Fruit fly (Drosophila melanogaster) whole organism, wandering third instar larva: ENCODE data around the gene Wdr62.
A peak's percentile ranks its signal among the peaks of the same experiment; 100 is the strongest.

Experiments
- Abd-B ChIP-seq: fragments of >200 bp; optimal IDR thresholded peaks from 2 replicates; lab custom pipeline; 2017; ENCODE audit warnings: missing biosample characterization, missing genetic modification characterization
- CG32264 ChIP-seq: fragments of 200-800 bp; sonication (Bioruptor generic); optimal IDR thresholded peaks from 2 replicates; lab custom pipeline; 2016; ENCODE audit warnings: missing biosample characterization, missing genetic modification characterization
- CG9705 ChIP-seq: fragments of 200-800 bp; sonication (Bioruptor generic); optimal IDR thresholded peaks from 2 replicates; lab custom pipeline; 2018; ENCODE audit warnings: missing biosample characterization, mild to moderate bottlenecking, missing genetic modification characterization
- CrebA ChIP-seq: fragments of 200-800 bp; sonication (Bioruptor generic); optimal IDR thresholded peaks from 2 replicates; lab custom pipeline; 2016; ENCODE audit warnings: missing biosample characterization, mild to moderate bottlenecking, missing genetic modification characterization, borderline replicate concordance
- Dfd ChIP-seq: fragments of >200 bp; optimal IDR thresholded peaks from 2 replicates; lab custom pipeline; 2017; ENCODE audit warnings: missing biosample characterization, missing genetic modification characterization
- Dif ChIP-seq: fragments of 200-275, 200-300 bp; sonication (Bioruptor generic); optimal IDR thresholded peaks from 2 replicates; lab custom pipeline; 2018; ENCODE audit warnings: missing biosample characterization, missing genetic modification characterization; ENCODE audit not compliant: partially characterized antibody
- GATAd ChIP-seq: sonication (Bioruptor generic); optimal IDR thresholded peaks from 2 replicates; lab custom pipeline; 2016; ENCODE audit warnings: missing biosample characterization, missing genetic modification characterization
- HLH106 ChIP-seq: fragments of 200-800 bp; optimal IDR thresholded peaks from 3 replicates; lab custom pipeline; 2019; ENCODE audit warnings: missing biosample characterization, mild to moderate bottlenecking, missing genetic modification characterization, moderate library complexity
- Hnf4 ChIP-seq: fragments of 200-800 bp; sonication (Bioruptor generic); optimal IDR thresholded peaks from 2 replicates; lab custom pipeline; 2016; ENCODE audit warnings: missing biosample characterization, mild to moderate bottlenecking, missing genetic modification characterization
- Hr78 ChIP-seq: fragments of >200 bp; optimal IDR thresholded peaks from 2 replicates; lab custom pipeline; 2017; ENCODE audit warnings: missing biosample characterization, missing genetic modification characterization
- Hr83 ChIP-seq: fragments of 200-300 bp; sonication (Bioruptor generic); optimal IDR thresholded peaks from 2 replicates; lab custom pipeline; 2016; ENCODE audit warnings: missing biosample characterization, mild to moderate bottlenecking, missing genetic modification characterization, moderate library complexity; ENCODE audit not compliant: poor library complexity, severe bottlenecking
- Jra ChIP-seq: sonication (Bioruptor generic); optimal IDR thresholded peaks from 2 replicates; lab custom pipeline; 2016; ENCODE audit warnings: missing biosample characterization, missing genetic modification characterization
- Mio ChIP-seq: sonication (Bioruptor generic); optimal IDR thresholded peaks from 2 replicates; lab custom pipeline; 2016; ENCODE audit warnings: missing biosample characterization, missing genetic modification characterization
- Myc ChIP-seq: fragments of >200 bp; optimal IDR thresholded peaks from 2 replicates; lab custom pipeline; 2017
- N ChIP-seq: fragments of >200 bp; optimal IDR thresholded peaks from 2 replicates; lab custom pipeline; 2018; ENCODE audit warnings: missing biosample characterization, missing external identifiers, missing genetic modification characterization
- OdsH ChIP-seq: fragments of 200-800 bp; sonication (Bioruptor generic); optimal IDR thresholded peaks from 2 replicates; lab custom pipeline; 2016; ENCODE audit warnings: missing biosample characterization, mild to moderate bottlenecking, missing genetic modification characterization
- Rel ChIP-seq, 2 experiments: fragments of 200-800 bp; sonication (Bioruptor generic) in 1 of 2; optimal IDR thresholded peaks; 2 replicates in 1 of 2; 3 replicates in 1 of 2; lab custom pipeline; 2016 to 2019; ENCODE audit warnings: mild to moderate bottlenecking in 2 of 2, missing biosample characterization in 2 of 2, missing genetic modification characterization in 2 of 2, moderate library complexity in 1 of 2
- Sp1 ChIP-seq: fragments of 200-800 bp; sonication (Bioruptor generic); optimal IDR thresholded peaks from 3 replicates; lab custom pipeline; 2019; ENCODE audit warnings: missing biosample characterization, mild to moderate bottlenecking, missing genetic modification characterization, moderate library complexity
- br ChIP-seq: fragments of 200-800 bp; sonication (Bioruptor generic); optimal IDR thresholded peaks from 2 replicates; lab custom pipeline; 2016; ENCODE audit warnings: missing biosample characterization, missing genetic modification characterization
- brk ChIP-seq: fragments of 200-800 bp; sonication (Bioruptor generic); optimal IDR thresholded peaks from 2 replicates; lab custom pipeline; 2016; ENCODE audit warnings: missing biosample characterization, mild to moderate bottlenecking, missing genetic modification characterization
- dl ChIP-seq, 2 experiments: fragments of 175-275, 200-275 bp in 1 of 2; fragments of 200-275 bp in 1 of 2; sonication (Bioruptor generic); optimal IDR thresholded peaks; lab custom pipeline; 2018; ENCODE audit warnings: mild to moderate bottlenecking in 2 of 2, missing biosample characterization in 2 of 2, missing genetic modification characterization in 2 of 2, moderate library complexity in 2 of 2; ENCODE audit not compliant: partially characterized antibody in 2 of 2, insufficient read depth in 1 of 2
- dmrt93B ChIP-seq: fragments of 200-800 bp; sonication (Bioruptor generic); optimal IDR thresholded peaks from 2 replicates; lab custom pipeline; 2018; ENCODE audit warnings: missing biosample characterization, mild to moderate bottlenecking, missing genetic modification characterization
- dsf ChIP-seq: sonication (Bioruptor generic); optimal IDR thresholded peaks from 2 replicates; lab custom pipeline; 2016; ENCODE audit warnings: missing biosample characterization, missing genetic modification characterization, borderline replicate concordance
- ey ChIP-seq: fragments of 200-800 bp; sonication (Bioruptor generic); optimal IDR thresholded peaks from 2 replicates; lab custom pipeline; 2016; ENCODE audit warnings: missing biosample characterization, missing genetic modification characterization
- foxo ChIP-seq, 2 experiments: fragments of 200-800 bp; sonication (Bioruptor generic); optimal IDR thresholded peaks; 2 replicates in 1 of 2; 3 replicates in 1 of 2; lab custom pipeline; 2016 to 2017; ENCODE audit warnings: missing biosample characterization in 2 of 2, missing genetic modification characterization in 2 of 2
- fru ChIP-seq: fragments of 200-800 bp; sonication (Bioruptor generic); optimal IDR thresholded peaks from 3 replicates; lab custom pipeline; 2016; ENCODE audit warnings: missing biosample characterization, mild to moderate bottlenecking, missing genetic modification characterization
- h ChIP-seq: fragments of 200-800 bp; sonication (Bioruptor generic); optimal IDR thresholded peaks from 3 replicates; lab custom pipeline; 2016; ENCODE audit warnings: missing biosample characterization, mild to moderate bottlenecking, missing genetic modification characterization
- jim ChIP-seq: fragments of 175-275, 200-325 bp; sonication (Bioruptor generic); optimal IDR thresholded peaks from 2 replicates; lab custom pipeline; 2016; ENCODE audit warnings: missing biosample characterization, mild to moderate bottlenecking, missing genetic modification characterization
- lola ChIP-seq: fragments of >200 bp; optimal IDR thresholded peaks from 2 replicates; lab custom pipeline; 2017; ENCODE audit warnings: missing biosample characterization, missing genetic modification characterization
- pan ChIP-seq: fragments of >200 bp; optimal IDR thresholded peaks from 2 replicates; lab custom pipeline; 2017
- psq ChIP-seq: fragments of 200-800 bp; sonication (Bioruptor generic); optimal IDR thresholded peaks from 3 replicates; lab custom pipeline; 2017; ENCODE audit warnings: missing biosample characterization, mild to moderate bottlenecking, missing genetic modification characterization, moderate library complexity
- rgr ChIP-seq: fragments of 200-800 bp; sonication (Bioruptor generic); optimal IDR thresholded peaks from 3 replicates; lab custom pipeline; 2016; ENCODE audit warnings: missing biosample characterization, mild to moderate bottlenecking, missing genetic modification characterization
- sage ChIP-seq: fragments of 200-800 bp; sonication (Bioruptor generic); optimal IDR thresholded peaks from 2 replicates; lab custom pipeline; 2016; ENCODE audit warnings: missing biosample characterization, mild to moderate bottlenecking, missing genetic modification characterization
- sv ChIP-seq: fragments of 200-800 bp; sonication (Bioruptor generic); optimal IDR thresholded peaks from 3 replicates; lab custom pipeline; 2016; ENCODE audit warnings: missing biosample characterization, missing genetic modification characterization
- tai ChIP-seq: sonication (Bioruptor generic); optimal IDR thresholded peaks from 2 replicates; lab custom pipeline; 2016; ENCODE audit warnings: missing biosample characterization, missing genetic modification characterization
- usp ChIP-seq: fragments of >200 bp; optimal IDR thresholded peaks from 2 replicates; lab custom pipeline; 2017; ENCODE audit warnings: missing biosample characterization, missing genetic modification characterization
- woc ChIP-seq: sonication (Bioruptor generic); optimal IDR thresholded peaks from 2 replicates; lab custom pipeline; 2016; ENCODE audit warnings: missing biosample characterization, mild to moderate bottlenecking, missing genetic modification characterization

Wdr62 gene

dm6 chr2L:1902243-1902642 is 17.8 kb downstream of the Wdr62 start:
- TF ChIP-seq brk (GFP tag; lab: Kevin White, UChicago) = no peak
- TF ChIP-seq Rel (GFP tag; optimal IDR thresholded peaks at IDR 0.05; lab: Kevin White, UChicago) = no peak
- TF ChIP-seq Rel (tag; optimal IDR thresholded peaks at IDR 0.05; lab: Kevin White, UChicago) = no peak
- TF ChIP-seq dsf (GFP tag; lab: Kevin White, UChicago) = no peak
- no peak for TF ChIP-seq dmrt93B (GFP tag; lab: Kevin White, UChicago)

- no peak for TF ChIP-seq Rel (GFP tag; optimal IDR thresholded peaks at IDR 0.05; lab: Kevin White, UChicago)
- peak; percentile 41 for TF ChIP-seq Rel (tag; optimal IDR thresholded peaks at IDR 0.05; lab: Kevin White, UChicago)
- no peak for TF ChIP-seq dmrt93B (GFP tag; lab: Kevin White, UChicago)
- no peak for TF ChIP-seq GATAd (GFP tag; lab: Kevin White, UChicago)
- TF ChIP-seq, all 38 proteins: peak for 1
These were observed 18.5 kb downstream of the Wdr62 start for dm6 chr2L:1902904-1903303.

- TF ChIP-seq ey (GFP tag; lab: Kevin White, UChicago) = no peak
These were observed 21.9 kb downstream of the Wdr62 start for dm6 chr2L:1906326-1906725.

dm6 chr2L:1907098-1907497 is 22.7 kb downstream of the Wdr62 start:
- TF ChIP-seq foxo (GFP tag; optimal IDR thresholded peaks at IDR 0.05; lab: Kevin White, UChicago) (peak in 1 of 2 experiments; percentile 12), woc (GFP tag; lab: Kevin White, UChicago) (peak; percentile 28), CG9705 (no peak), HLH106 (tag; lab: Kevin White, UChicago) (peak; percentile 0)

- TF ChIP-seq CrebA (peak; percentile 31), Myc (lab: Kevin White, UChicago) (peak; percentile 12), Mio (GFP tag; lab: Kevin White, UChicago) (no peak), Rel (GFP tag; optimal IDR thresholded peaks at IDR 0.05; lab: Kevin White, UChicago) (no peak), Rel (tag; optimal IDR thresholded peaks at IDR 0.05; lab: Kevin White, UChicago) (no peak)
These were observed 25.3 kb downstream of the Wdr62 start for dm6 chr2L:1909681-1910080.

DNA sequence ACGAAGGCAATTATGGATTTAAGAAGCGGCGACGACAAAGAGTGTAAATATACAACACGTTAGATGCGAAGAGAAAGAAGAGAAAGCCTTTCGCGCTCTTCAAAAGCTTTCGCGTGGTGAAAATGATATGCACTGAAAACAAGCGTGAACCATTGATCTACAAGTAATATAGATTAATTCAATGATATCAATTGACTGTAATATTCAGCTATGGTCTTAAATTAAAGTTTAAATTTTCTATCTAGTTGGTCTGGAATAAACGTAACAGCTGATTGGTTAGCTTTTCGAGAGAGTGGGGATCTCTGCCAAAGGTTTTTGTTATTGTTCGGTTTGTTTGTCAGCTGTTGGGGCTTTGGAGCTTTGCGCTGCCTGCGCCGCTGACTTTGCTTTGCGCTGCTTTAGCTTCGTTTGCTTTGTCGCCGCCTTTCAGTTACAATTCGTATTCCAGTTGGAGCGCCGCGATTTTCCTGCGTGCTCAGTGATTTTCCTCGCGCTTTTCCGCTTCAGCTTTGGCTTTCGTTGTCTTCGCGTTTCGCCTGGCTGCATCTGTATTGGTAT is 27.0 kb downstream of the Wdr62 start:
- TF ChIP-seq fru (GFP tag; lab: Kevin White, UChicago) = no peak
- TF ChIP-seq Dfd (GFP tag; lab: Kevin White, UChicago) = no peak
- no peak for TF ChIP-seq Mio (GFP tag; lab: Kevin White, UChicago)
- no peak for TF ChIP-seq Rel (GFP tag; optimal IDR thresholded peaks at IDR 0.05; lab: Kevin White, UChicago)
- TF ChIP-seq Rel (tag; optimal IDR thresholded peaks at IDR 0.05; lab: Kevin White, UChicago) = peak; percentile 19
- TF ChIP-seq Dif = no peak
- TF ChIP-seq usp (GFP tag; lab: Kevin White, UChicago) = no peak
- TF ChIP-seq CG9705 = no peak
- TF ChIP-seq Sp1 (GFP tag; lab: Kevin White, UChicago) = peak; percentile 14
- TF ChIP-seq sv (GFP tag; lab: Kevin White, UChicago) = no peak
- TF ChIP-seq dmrt93B (GFP tag; lab: Kevin White, UChicago) = no peak
- no peak for TF ChIP-seq sage
- TF ChIP-seq tai = peak; percentile 63
- peak; percentile 72 for TF ChIP-seq h (GFP tag; lab: Kevin White, UChicago)
- TF ChIP-seq GATAd (GFP tag; lab: Kevin White, UChicago) = no peak
- TF ChIP-seq Hnf4 (GFP tag; lab: Kevin White, UChicago) = peak; percentile 37
- no peak for TF ChIP-seq pan
- no peak for TF ChIP-seq dl (GFP tag; optimal IDR thresholded peaks at IDR 0.05; lab: Kevin White, UChicago; ENCODE audit: insufficient read depth in 1 of 2, partially characterized antibody in 2 of 2)
- TF ChIP-seq OdsH (GFP tag; lab: Kevin White, UChicago) = peak; percentile 38
- peak; percentile 62 for TF ChIP-seq ey (GFP tag; lab: Kevin White, UChicago)
- TF ChIP-seq lola (GFP tag; lab: Kevin White, UChicago) = no peak
- peak; percentile 56 for TF ChIP-seq rgr
- no peak for TF ChIP-seq jim (GFP tag; lab: Kevin White, UChicago)
- peak; percentile 75 for TF ChIP-seq psq
- TF ChIP-seq CG32264 = peak; percentile 5
- no peak for TF ChIP-seq Hr83 (GFP tag; lab: Kevin White, UChicago)
- TF ChIP-seq Myc (lab: Kevin White, UChicago) = no peak
- TF ChIP-seq CrebA = no peak
- TF ChIP-seq woc (GFP tag; lab: Kevin White, UChicago) = no peak
- TF ChIP-seq N = no peak
- no peak for TF ChIP-seq Abd-B
- TF ChIP-seq Jra = no peak
- peak; percentile 63 for TF ChIP-seq br
- TF ChIP-seq Hr78 (GFP tag; lab: Kevin White, UChicago) = no peak
- TF ChIP-seq brk (GFP tag; lab: Kevin White, UChicago) = peak; percentile 68
- TF ChIP-seq foxo (GFP tag; optimal IDR thresholded peaks at IDR 0.05; lab: Kevin White, UChicago) = peak in 1 of 2 experiments; percentile 17
